Fruit fly (Drosophila melanogaster) whole organism, embryonic: ENCODE measurements around the gene Wdfy2.

Source experiments
- Adf1 ChIP-seq: fragments of 200-800 bp; sonication (Bioruptor generic); IDR thresholded peaks from 2 replicates; pipeline ENCODE4 v1.3.6; 2022; ENCODE audit warnings: missing biosample characterization, missing genetic modification characterization
- Atf3 ChIP-seq: fragments of 200-800 bp; sonication (Bioruptor generic); optimal IDR thresholded peaks from 3 replicates; lab custom pipeline; 2016; ENCODE audit warnings: missing biosample characterization, missing genetic modification characterization
- Atf6 ChIP-seq: fragments of 200-800 bp; sonication (Bioruptor generic); IDR thresholded peaks from 2 replicates; pipeline ENCODE4 v1.3.6; 2022; ENCODE audit warnings: missing biosample characterization, missing genetic modification characterization
- Blimp-1 ChIP-seq: fragments of 200-800 bp; sonication (Bioruptor generic); optimal IDR thresholded peaks from 3 replicates; lab custom pipeline; 2018; ENCODE audit warnings: missing biosample characterization, missing genetic modification characterization, mild to moderate bottlenecking, moderate library complexity, missing genetic modification reagents
- C15 ChIP-seq: fragments of 200-800 bp; sonication (Bioruptor generic); IDR thresholded peaks from 3 replicates; pipeline ENCODE4 v1.3.6; 2022; ENCODE audit warnings: missing biosample characterization, missing genetic modification characterization
- CG10267 ChIP-seq: fragments of 200-800 bp; sonication (Bioruptor generic); optimal IDR thresholded peaks from 2 replicates; lab custom pipeline; 2018; ENCODE audit warnings: missing biosample characterization, mild to moderate bottlenecking, missing genetic modification characterization, moderate library complexity
- CG10543 ChIP-seq: fragments of 200-800 bp; sonication (Bioruptor generic); optimal IDR thresholded peaks from 3 replicates; lab custom pipeline; 2017; ENCODE audit warnings: missing biosample characterization, mild to moderate bottlenecking, missing genetic modification characterization, moderate library complexity
- CG10979 ChIP-seq: fragments of 200-800 bp; sonication (Bioruptor generic); optimal IDR thresholded peaks from 2 replicates; lab custom pipeline; 2018; ENCODE audit warnings: missing biosample characterization, mild to moderate bottlenecking, missing genetic modification characterization, moderate library complexity
- CG11723 ChIP-seq: fragments of 200-800 bp; sonication (Bioruptor generic); optimal IDR thresholded peaks from 2 replicates; lab custom pipeline; 2017; ENCODE audit warnings: missing biosample characterization, mild to moderate bottlenecking, missing genetic modification characterization
- CG12104 ChIP-seq: fragments of 200-800 bp; sonication (Bioruptor generic); optimal IDR thresholded peaks from 3 replicates; lab custom pipeline; 2016; ENCODE audit warnings: missing biosample characterization, missing genetic modification characterization
- CG14441 ChIP-seq: fragments of 200-800 bp; sonication (Bioruptor generic); IDR thresholded peaks from 2 replicates; pipeline ENCODE4 v1.3.6; 2022; ENCODE audit warnings: missing biosample characterization, missing genetic modification characterization
- CG1602 ChIP-seq: fragments of 200-800 bp; sonication (Bioruptor generic); optimal IDR thresholded peaks from 3 replicates; lab custom pipeline; 2016; ENCODE audit warnings: missing biosample characterization, missing genetic modification characterization
- CG16813 ChIP-seq: fragments of 200-800 bp; sonication (Bioruptor generic); IDR thresholded peaks from 3 replicates; pipeline ENCODE4 v1.3.6; 2022; ENCODE audit warnings: missing biosample characterization, missing genetic modification characterization; ENCODE audit not compliant: partially characterized antibody
- CG17568 ChIP-seq: fragments of 200-800 bp; sonication (Bioruptor generic); optimal IDR thresholded peaks from 2 replicates; lab custom pipeline; 2018; ENCODE audit warnings: missing biosample characterization, mild to moderate bottlenecking, missing genetic modification characterization, moderate library complexity
- CG31224 ChIP-seq: fragments of 200-800 bp; sonication (Bioruptor generic); IDR thresholded peaks from 2 replicates; pipeline ENCODE4 v1.3.6; 2022; ENCODE audit warnings: missing biosample characterization, missing genetic modification characterization
- CG31388 ChIP-seq: fragments of 200-800 bp; sonication (Bioruptor generic); optimal IDR thresholded peaks from 2 replicates; lab custom pipeline; 2016; ENCODE audit warnings: missing biosample characterization, missing genetic modification characterization
- CG33213 ChIP-seq: fragments of 200-800 bp; sonication (Bioruptor generic); optimal IDR thresholded peaks from 3 replicates; lab custom pipeline; 2016; ENCODE audit warnings: missing biosample characterization, missing genetic modification characterization
- CG34422 ChIP-seq: fragments of 200-800 bp; sonication (Bioruptor generic); IDR thresholded peaks from 3 replicates; pipeline ENCODE4 v1.3.6; 2022; ENCODE audit warnings: missing biosample characterization, missing genetic modification characterization
- CG4404 ChIP-seq: fragments of 200-800 bp; sonication (Bioruptor generic); IDR thresholded peaks from 2 replicates; pipeline ENCODE4 v1.3.6; 2022; ENCODE audit warnings: missing biosample characterization, missing genetic modification characterization
- CG6272 ChIP-seq: fragments of 200-800 bp; sonication (Bioruptor generic); IDR thresholded peaks from 2 replicates; pipeline ENCODE4 v1.3.6; 2022; ENCODE audit warnings: missing biosample characterization, missing genetic modification characterization
- CG6689 ChIP-seq: fragments of 200-800 bp; sonication (Bioruptor generic); IDR thresholded peaks from 2 replicates; pipeline ENCODE4 v1.3.6; 2022; ENCODE audit warnings: missing biosample characterization, missing genetic modification characterization
- CG6813 ChIP-seq: fragments of 200-800 bp; sonication (Bioruptor generic); optimal IDR thresholded peaks from 2 replicates; lab custom pipeline; 2017; ENCODE audit warnings: missing biosample characterization, missing genetic modification characterization, mild to moderate bottlenecking, moderate library complexity, missing genetic modification reagents
- CG7556 ChIP-seq: fragments of 200-800 bp; sonication (Bioruptor generic); optimal IDR thresholded peaks from 2 replicates; lab custom pipeline; 2017; ENCODE audit warnings: missing biosample characterization, mild to moderate bottlenecking, missing genetic modification characterization
- CG7745 ChIP-seq: fragments of 200-800 bp; sonication (Bioruptor generic); optimal IDR thresholded peaks from 2 replicates; lab custom pipeline; 2018; ENCODE audit warnings: missing biosample characterization, mild to moderate bottlenecking, missing genetic modification characterization, moderate library complexity
- CG8944 ChIP-seq: fragments of 200-800 bp; sonication (Bioruptor generic); optimal IDR thresholded peaks from 3 replicates; lab custom pipeline; 2016; ENCODE audit warnings: missing biosample characterization, missing genetic modification characterization
- CG9876 ChIP-seq: fragments of 200-800 bp; sonication (Bioruptor generic); optimal IDR thresholded peaks from 2 replicates; lab custom pipeline; 2016; ENCODE audit warnings: missing biosample characterization, missing genetic modification characterization
- Camta ChIP-seq: fragments of 200-800 bp; sonication (Bioruptor generic); optimal IDR thresholded peaks from 2 replicates; lab custom pipeline; 2016; ENCODE audit warnings: missing biosample characterization, missing genetic modification characterization
- Ets65A ChIP-seq: fragments of 200-800 bp; sonication (Bioruptor generic); peaks from one replicate; lab custom pipeline; 2016; ENCODE audit warnings: missing biosample characterization, missing genetic modification characterization
- Fer3 ChIP-seq: fragments of 200-800 bp; sonication (Bioruptor generic); optimal IDR thresholded peaks from 2 replicates; lab custom pipeline; 2018; ENCODE audit warnings: missing biosample characterization, mild to moderate bottlenecking, missing genetic modification characterization, moderate library complexity
- Gsc ChIP-seq: fragments of 200-800 bp; sonication (Bioruptor generic); IDR thresholded peaks from 2 replicates; pipeline ENCODE4 v1.3.6; 2022; ENCODE audit warnings: missing biosample characterization, missing genetic modification characterization
- Hey ChIP-seq: fragments of 200-800 bp; sonication (Bioruptor generic); optimal IDR thresholded peaks from 3 replicates; lab custom pipeline; 2018; ENCODE audit warnings: missing biosample characterization, mild to moderate bottlenecking, missing genetic modification characterization
- Jarid2 ChIP-seq: fragments of 200-800 bp; sonication (Bioruptor generic); optimal IDR thresholded peaks from 3 replicates; lab custom pipeline; 2017; ENCODE audit warnings: mild to moderate bottlenecking, missing biosample characterization, missing genetic modification reagents, missing genetic modification characterization
- NC2β ChIP-seq: fragments of 200-800 bp; sonication (Bioruptor generic); optimal IDR thresholded peaks from 2 replicates; lab custom pipeline; 2016; ENCODE audit warnings: missing biosample characterization, missing genetic modification characterization
- Oaz ChIP-seq: fragments of 200-800 bp; sonication (Bioruptor generic); IDR thresholded peaks from 2 replicates; pipeline ENCODE4 v1.3.6; 2022; ENCODE audit warnings: missing biosample characterization, missing genetic modification characterization
- Six4 ChIP-seq: fragments of 200-800 bp; sonication (Bioruptor generic); optimal IDR thresholded peaks from 2 replicates; lab custom pipeline; 2016; ENCODE audit warnings: missing biosample characterization, missing genetic modification characterization
- br ChIP-seq: fragments of >200 bp; optimal IDR thresholded peaks from 2 replicates; lab custom pipeline; 2017
- ewg ChIP-seq: fragments of 200-800 bp; sonication (Bioruptor generic); optimal IDR thresholded peaks from 3 replicates; lab custom pipeline; 2017; ENCODE audit warnings: mild to moderate bottlenecking, missing biosample characterization, missing genetic modification reagents, missing genetic modification characterization
- grau ChIP-seq: fragments of 200-800 bp; optimal IDR thresholded peaks from 3 replicates; lab custom pipeline; 2019; ENCODE audit warnings: missing biosample characterization, mild to moderate bottlenecking, missing genetic modification characterization, moderate library complexity
- h ChIP-seq: fragments of >200 bp; optimal IDR thresholded peaks from 2 replicates; lab custom pipeline; 2017
- jumu ChIP-seq: fragments of 200-800 bp; sonication (Bioruptor generic); optimal IDR thresholded peaks from 3 replicates; lab custom pipeline; 2016; ENCODE audit warnings: missing biosample characterization, missing genetic modification characterization
- maf-S ChIP-seq: fragments of 200-800 bp; sonication (Bioruptor generic); optimal IDR thresholded peaks from 2 replicates; lab custom pipeline; 2016; ENCODE audit warnings: missing biosample characterization, missing genetic modification characterization
- mld ChIP-seq: fragments of 200-800 bp; sonication (Bioruptor generic); IDR thresholded peaks from 3 replicates; pipeline ENCODE4 v1.3.6; 2022; ENCODE audit warnings: missing biosample characterization, missing genetic modification characterization; ENCODE audit not compliant: partially characterized antibody
- pb ChIP-seq: fragments of 200-800 bp; sonication (Bioruptor generic); optimal IDR thresholded peaks from 3 replicates; lab custom pipeline; 2016; ENCODE audit warnings: missing biosample characterization, missing genetic modification characterization
- pzg ChIP-seq: fragments of 200-800 bp; sonication (Bioruptor generic); optimal IDR thresholded peaks from 3 replicates; lab custom pipeline; 2018; ENCODE audit warnings: missing biosample characterization, mild to moderate bottlenecking, missing genetic modification characterization, moderate library complexity
- sd ChIP-seq: fragments of 200-800 bp; sonication (Bioruptor generic); optimal IDR thresholded peaks from 3 replicates; lab custom pipeline; 2018; ENCODE audit warnings: missing biosample characterization, mild to moderate bottlenecking, missing genetic modification characterization, moderate library complexity
- sens ChIP-seq: fragments of 200-800 bp; sonication (Bioruptor generic); peaks from one replicate; lab custom pipeline; 2016; ENCODE audit warnings: missing biosample characterization, missing genetic modification characterization
- seq ChIP-seq: fragments of 200-800 bp; sonication (Bioruptor generic); IDR thresholded peaks from 2 replicates; pipeline ENCODE4 v1.3.6; 2022; ENCODE audit warnings: missing biosample characterization, missing genetic modification characterization
- sob ChIP-seq: fragments of 200-800 bp; sonication (Bioruptor generic); IDR thresholded peaks from 2 replicates; pipeline ENCODE4 v1.3.6; 2022; ENCODE audit warnings: missing biosample characterization, missing genetic modification characterization
- tna ChIP-seq: fragments of 200-800 bp; sonication (Bioruptor generic); IDR thresholded peaks from 2 replicates; pipeline ENCODE4 v1.3.6; 2022; ENCODE audit warnings: missing biosample characterization, missing genetic modification characterization; ENCODE audit not compliant: partially characterized antibody
- unc-4 ChIP-seq: fragments of 200-800 bp; sonication (Bioruptor generic); IDR thresholded peaks from 2 replicates; pipeline ENCODE4 v1.3.6; 2022; ENCODE audit warnings: missing biosample characterization, missing genetic modification characterization; ENCODE audit not compliant: partially characterized antibody
- wdn ChIP-seq: fragments of 200-800 bp; sonication (Bioruptor generic); IDR thresholded peaks from 2 replicates; pipeline ENCODE4 v1.3.6; 2022; ENCODE audit warnings: missing biosample characterization, missing genetic modification characterization
- zfh1 ChIP-seq: fragments of 200-800 bp; sonication (Bioruptor generic); IDR thresholded peaks from 3 replicates; pipeline ENCODE4 v1.3.6; 2022; ENCODE audit warnings: missing biosample characterization, missing genetic modification characterization

Wdfy2 gene

dm6 chr2L:10474268-10474678 is 51.2 kb downstream of the Wdfy2 start, which contains the start of gene RluA-1 (continued):
- TF ChIP-seq maf-S, result peak; percentile 87
- peak; percentile 71 for TF ChIP-seq pb (GFP tag; lab: Kevin White, UChicago)
- peak; percentile 92 for TF ChIP-seq CG7745
- peak; percentile 72 for TF ChIP-seq CG9876 (GFP tag; lab: Kevin White, UChicago)
- peak; percentile 97 for TF ChIP-seq sd (tag; lab: Kevin White, UChicago)
- peak; percentile 99 for TF ChIP-seq CG6689 (GFP tag; lab: Robert Waterston, UW)
- no peak; the same call in 1 of the 2 replicates for TF ChIP-seq Gsc (GFP tag; lab: Robert Waterston, UW)
- peak; percentile 88 for TF ChIP-seq CG8944 (GFP tag; lab: Kevin White, UChicago)
- no peak for TF ChIP-seq h (lab: Kevin White, UChicago)
- peak; percentile 96 for TF ChIP-seq C15 (GFP tag; lab: Robert Waterston, UW)
- TF ChIP-seq unc-4 (GFP tag; lab: Robert Waterston, UW), result peak; percentile 52; the same call in 1 of the 2 replicates
- TF ChIP-seq Oaz (GFP tag; lab: Robert Waterston, UW), result peak; percentile 97
- 0 out of 3 replicates have a peak, but pooled peaks have one; percentile 44 for TF ChIP-seq mld (GFP tag; lab: Robert Waterston, UW)
- peak; percentile 99 for TF ChIP-seq CG6272 (GFP tag; lab: Robert Waterston, UW)
- TF ChIP-seq ewg, result peak; percentile 99
- TF ChIP-seq wdn, result peak; percentile 99
- TF ChIP-seq CG7556, result peak; percentile 99
- peak; percentile 98 for TF ChIP-seq CG4404
- TF ChIP-seq CG10543 (GFP tag; lab: Kevin White, UChicago), result peak; percentile 98
- peak; percentile 97 for TF ChIP-seq CG10267 (tag; lab: Kevin White, UChicago)
- peak; percentile 99 for TF ChIP-seq grau (tag; lab: Kevin White, UChicago)
- no peak; the same call in none of the 3 replicates for TF ChIP-seq CG16813 (GFP tag; lab: Robert Waterston, UW)
- peak; percentile 92 for TF ChIP-seq Atf3 (GFP tag; lab: Kevin White, UChicago)
- TF ChIP-seq Camta (GFP tag; lab: Kevin White, UChicago), result peak; percentile 78
- TF ChIP-seq Hey, result peak; percentile 89
- peak; percentile 94 for TF ChIP-seq Jarid2 (GFP tag; lab: Kevin White, UChicago)
- TF ChIP-seq Fer3 (tag; lab: Kevin White, UChicago), result peak; percentile 99
- TF ChIP-seq CG6813 (GFP tag; lab: Kevin White, UChicago), result peak; percentile 99
- TF ChIP-seq CG14441 (GFP tag; lab: Robert Waterston, UW), result peak; percentile 99
- TF ChIP-seq Ets65A (GFP tag; lab: Kevin White, UChicago), result peak; percentile 98
- TF ChIP-seq sob (GFP tag; lab: Robert Waterston, UW), result peak; percentile 100
- peak; percentile 99 for TF ChIP-seq Blimp-1
- TF ChIP-seq NC2β (GFP tag; lab: Kevin White, UChicago), result peak; percentile 95
- TF ChIP-seq CG1602 (GFP tag; lab: Kevin White, UChicago), result peak; percentile 99
- TF ChIP-seq br (lab: Kevin White, UChicago), result no peak
- TF ChIP-seq pzg (GFP tag; lab: Kevin White, UChicago), result peak; percentile 26
- peak; percentile 96 for TF ChIP-seq CG33213
- peak; percentile 97 for TF ChIP-seq Atf6
- TF ChIP-seq CG11723, result peak; percentile 99
- TF ChIP-seq jumu (GFP tag; lab: Kevin White, UChicago), result peak; percentile 84
- peak; percentile 99 for TF ChIP-seq sens
- TF ChIP-seq Adf1 (GFP tag; lab: Robert Waterston, UW), result peak; percentile 90
- peak; percentile 97 for TF ChIP-seq CG31224
- TF ChIP-seq CG12104 (GFP tag; lab: Kevin White, UChicago), result peak; percentile 99
- TF ChIP-seq zfh1, result peak; percentile 100
- TF ChIP-seq CG31388 (GFP tag; lab: Kevin White, UChicago), result peak; percentile 98
- peak; percentile 100 for TF ChIP-seq seq
- peak; percentile 100 for TF ChIP-seq CG34422
- peak; percentile 98 for TF ChIP-seq Six4 (GFP tag; lab: Kevin White, UChicago)
- TF ChIP-seq tna (GFP tag; lab: Robert Waterston, UW), result peak; percentile 76
- peak; percentile 99 for TF ChIP-seq CG17568 (GFP tag; lab: Kevin White, UChicago)
- TF ChIP-seq CG10979 (tag; lab: Kevin White, UChicago), result peak; percentile 99
